Worm (Caenorhabditis elegans) whole organism, midembryonic: ENCODE results near the gene iars-1.

Experiments used
- flt-1 ChIP-seq: fragments of 200-800 bp; sonication (Bioruptor generic); IDR thresholded peaks from 2 replicates; pipeline ENCODE4 v1.3.6; 2022; ENCODE audit warnings: missing genetic modification characterization, missing compliant biosample characterization
- klf-2 ChIP-seq: fragments of 200-800 bp; sonication (Bioruptor generic); conservative IDR thresholded peaks from 2 replicates; pipeline ENCODE4 v1.3.6; 2022; ENCODE audit warnings: missing genetic modification reagents, missing genetic modification characterization, missing compliant biosample characterization
- ref-1 ChIP-seq: fragments of 200-800 bp; sonication (Bioruptor generic); conservative IDR thresholded peaks from 2 replicates; pipeline ENCODE4 v1.3.6; 2022; ENCODE audit warnings: missing genetic modification reagents, missing genetic modification characterization, missing compliant biosample characterization
- tab-1 ChIP-seq: fragments of 200-800 bp; sonication (Bioruptor generic); IDR thresholded peaks from 2 replicates; pipeline ENCODE4 v1.3.6; 2022; ENCODE audit warnings: missing genetic modification characterization, missing compliant biosample characterization

DNA sequence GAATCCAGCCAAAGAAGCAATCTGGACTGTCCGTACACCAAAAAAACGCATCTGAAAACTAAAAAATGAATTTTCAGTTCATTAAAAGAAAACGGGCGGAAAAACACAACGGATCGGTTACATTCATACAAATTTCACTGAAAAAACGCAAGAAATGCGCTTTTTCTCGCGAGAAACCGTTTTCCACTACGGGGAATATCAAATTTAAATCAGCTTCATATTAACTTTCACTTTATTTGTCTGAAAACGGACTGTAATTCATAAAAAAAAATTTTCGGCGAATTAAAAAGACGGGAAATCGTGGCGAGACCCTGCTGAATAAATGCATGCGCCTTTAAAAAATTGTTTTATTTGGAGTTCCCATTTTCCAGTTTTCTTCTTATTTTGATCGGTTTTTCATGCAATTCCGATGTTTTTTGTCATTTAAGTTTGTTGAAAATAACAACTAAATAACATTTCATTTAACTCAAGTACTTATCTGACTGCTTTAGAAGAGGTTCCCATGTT is 608 bp upstream of the iars-1 start, which contains the start of gene pges-2:
- no peak for TF ChIP-seq klf-2 (GFP tag; lab: Robert Waterston, UW)
- TF ChIP-seq ref-1 (GFP tag; lab: Robert Waterston, UW): no peak
- TF ChIP-seq flt-1: no peak
- TF ChIP-seq tab-1: no peak
